Fruit fly (Drosophila melanogaster): Measurements from ENCODE around the gene Hmx.

DNA sequence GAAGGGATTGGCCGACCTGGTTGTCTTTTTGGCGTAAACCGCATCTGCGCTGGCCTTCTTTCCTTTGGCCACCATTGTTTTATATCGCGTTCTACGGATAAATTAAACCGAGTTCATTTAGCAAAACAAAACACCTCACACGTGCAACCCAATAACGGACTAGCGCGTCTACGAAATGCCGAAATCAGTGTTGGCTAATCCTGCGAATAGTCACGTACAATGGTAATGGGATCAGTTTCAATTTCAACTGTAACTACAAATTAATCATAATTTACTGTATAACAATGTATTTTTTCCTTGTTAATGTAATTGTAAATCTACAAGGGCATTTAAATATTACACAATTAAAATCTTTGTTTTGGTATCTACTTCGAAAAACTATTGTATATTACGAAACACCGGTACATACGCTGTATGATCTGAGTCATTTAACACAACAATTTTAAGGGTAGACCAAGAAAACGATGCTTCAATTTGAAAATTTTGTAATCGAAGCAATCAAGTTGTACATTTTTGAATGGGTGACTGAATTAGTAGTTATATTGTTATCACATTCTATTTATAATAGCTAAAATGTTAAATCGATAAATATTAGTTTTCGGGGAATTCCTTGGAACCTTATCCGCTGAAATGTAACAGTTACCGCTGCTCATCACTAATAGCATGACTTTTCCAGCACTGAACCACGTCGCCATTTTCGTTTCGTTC is 18.8 kb upstream of the Hmx start, which contains the start of gene SF1:
- TF ChIP-seq CG8478 (optimal IDR thresholded peaks at IDR 0.05) (no peak), CTCF (optimal IDR thresholded peaks at IDR 0.05) (no peak)

All from S2 (cell line).